Worm (Caenorhabditis elegans) whole organism, early embryonic: ENCODE data around the gene F56D6.6.

Experiments used
- B0310.2 ChIP-seq: sonication (generic microtip); optimal IDR thresholded peaks from 2 replicates; lab custom pipeline; 2016; ENCODE audit warnings: mild to moderate bottlenecking, missing genetic modification characterization, missing compliant biosample characterization
- ama-1 ChIP-seq: fragments of 150-350 bp; optimal IDR thresholded peaks from 2 replicates; lab custom pipeline; 2014
- ceh-36 ChIP-seq: sonication (generic microtip); optimal IDR thresholded peaks from 2 replicates; lab custom pipeline; 2016; ENCODE audit warnings: missing genetic modification characterization, inconsistent platforms, missing compliant biosample characterization
- flt-1 ChIP-seq: fragments of 200-800 bp; sonication (Bioruptor generic); IDR thresholded peaks from 2 replicates; pipeline ENCODE4 v1.3.6; 2022; ENCODE audit warnings: missing genetic modification characterization, missing compliant biosample characterization
- hmbx-1 ChIP-seq: sonication (generic microtip); optimal IDR thresholded peaks from 2 replicates; lab custom pipeline; 2016; ENCODE audit warnings: mild to moderate bottlenecking, missing genetic modification characterization, missing compliant biosample characterization
- hnd-1 ChIP-seq: sonication (generic microtip); optimal IDR thresholded peaks from 2 replicates; lab custom pipeline; 2016; ENCODE audit warnings: missing genetic modification characterization, missing compliant biosample characterization
- pes-1 ChIP-seq: fragments of 200-800 bp; sonication (Bioruptor generic); IDR thresholded peaks from 2 replicates; pipeline ENCODE4 v1.3.6; 2022; ENCODE audit warnings: missing genetic modification reagents, missing genetic modification characterization, missing compliant biosample characterization
- sea-1 ChIP-seq: fragments of 200-800 bp; sonication (Bioruptor generic); conservative IDR thresholded peaks from 2 replicates; pipeline ENCODE4 v1.3.6; 2022; ENCODE audit warnings: missing genetic modification characterization, missing compliant biosample characterization
- tbx-11 ChIP-seq: fragments of 200-800 bp; sonication (Bioruptor generic); IDR thresholded peaks from 2 replicates; pipeline ENCODE4 v1.3.6; 2022; ENCODE audit warnings: missing genetic modification characterization, missing compliant biosample characterization
- tbx-37 ChIP-seq: fragments of 200-800 bp; sonication (Bioruptor generic); conservative IDR thresholded peaks from 2 replicates; pipeline ENCODE4 v1.3.6; 2022; ENCODE audit warnings: missing genetic modification reagents, missing genetic modification characterization, missing compliant biosample characterization

DNA sequence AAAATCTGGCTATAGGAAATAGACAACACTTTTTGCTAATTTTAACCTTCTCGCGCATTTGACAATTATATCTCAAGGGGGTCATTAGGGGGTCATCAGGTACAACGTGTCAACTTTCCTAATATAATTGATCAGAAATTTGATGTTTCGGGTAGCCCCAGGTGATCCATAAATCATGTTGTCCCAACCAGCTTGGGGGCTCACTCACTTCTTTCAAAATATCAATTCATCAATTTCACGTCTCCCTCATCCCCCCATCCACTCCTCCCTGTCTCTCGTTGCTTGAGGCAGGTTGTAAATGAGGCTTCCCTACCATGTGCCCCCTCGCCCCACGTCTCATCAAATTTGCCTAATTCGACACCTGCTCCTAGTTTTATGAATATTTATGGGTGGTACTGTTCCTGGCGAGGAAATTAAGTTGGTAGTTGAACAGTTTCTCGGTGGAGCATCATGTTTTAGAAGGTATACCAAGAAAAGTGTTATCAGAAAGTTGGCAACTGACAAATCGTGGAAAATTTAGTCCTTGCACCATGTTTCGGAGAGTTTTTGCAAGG lies 45.0 kb upstream of the F56D6.6 start:
- TF ChIP-seq hnd-1 (tag; lab: Kevin White, UChicago) (no peak), tbx-11 (GFP tag; lab: Robert Waterston, UW) (no peak), flt-1 (GFP tag; lab: Robert Waterston, UW) (no peak), hmbx-1 (tag; lab: Kevin White, UChicago) (no peak), ama-1 (lab: Kevin White, UChicago) (no peak), sea-1 (GFP tag; lab: Robert Waterston, UW) (no peak), B0310.2 (tag; lab: Kevin White, UChicago) (no peak), pes-1 (no peak), ceh-36 (tag; lab: Kevin White, UChicago) (no peak), tbx-37 (GFP tag; lab: Robert Waterston, UW) (no peak)
